Worm (Caenorhabditis elegans): Measurements from ENCODE around the gene C05B5.1.

C05B5.1 gene

DNA sequence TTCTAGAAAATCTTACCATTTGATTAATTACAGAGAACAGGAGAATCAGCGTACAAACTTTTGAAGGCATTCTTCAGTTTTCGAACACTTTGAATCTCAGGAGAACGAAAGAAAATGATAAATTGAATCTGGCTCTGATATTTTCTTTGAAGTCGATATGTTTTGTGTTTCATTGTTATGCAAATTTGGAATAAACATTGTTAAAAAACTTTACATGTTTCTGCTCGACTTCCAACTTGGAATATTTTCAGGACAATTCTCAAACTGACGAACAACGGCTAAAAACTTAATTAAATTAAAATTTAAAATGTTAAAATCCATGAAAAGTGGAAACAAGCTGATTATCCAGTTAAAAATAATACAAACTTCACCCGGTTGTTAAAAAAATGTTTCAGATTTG lies at the start of gene C05B5.1:
Gene C05B5.1, minus strand, starts transcription at position 101 of the 400 bp plus-strand sequence.
- TF ChIP-seq nhr-6 (tag; optimal IDR thresholded peaks at IDR 0.05) (no peak), sem-4 (tag; optimal IDR thresholded peaks at IDR 0.05) (no peak), Y55F3AM.14 (GFP tag; optimal IDR thresholded peaks at IDR 0.05) (no peak), lin-39 (tag; optimal IDR thresholded peaks at IDR 0.05) (no peak), mbf-1 (tag; optimal IDR thresholded peaks at IDR 0.05) (no peak), F13H6.1 (tag; optimal IDR thresholded peaks at IDR 0.05) (no peak), ztf-4 (tag; optimal IDR thresholded peaks at IDR 0.05) (no peak), egl-27 (tag; optimal IDR thresholded peaks at IDR 0.05) (no peak)

DNA sequence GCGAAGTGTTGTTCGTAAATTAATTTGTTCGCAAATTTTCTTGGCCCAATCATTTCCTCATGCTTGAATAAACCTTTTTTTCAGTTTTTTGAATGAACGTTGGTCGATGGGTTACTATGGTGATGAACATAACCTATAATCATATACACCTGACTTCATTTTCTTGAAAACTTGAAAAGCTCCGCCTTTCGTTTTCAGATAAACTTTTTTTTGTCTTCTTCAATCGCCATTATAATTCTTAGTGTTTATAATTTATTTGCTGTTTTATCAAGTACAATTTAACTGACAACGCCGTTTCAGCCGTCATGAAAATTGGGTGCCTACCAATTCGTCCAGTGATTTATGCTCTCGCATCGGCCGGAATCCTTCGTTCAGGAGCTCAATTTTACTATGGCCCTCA lies 48.9 kb upstream of the C05B5.1 start, which contains the start of gene M04D8.7:
Gene M04D8.7, plus strand, starts transcription at position 301 of the 400 bp plus-strand sequence.
- TF ChIP-seq egl-27 (tag; optimal IDR thresholded peaks at IDR 0.05) (no peak), nhr-11 (tag; optimal IDR thresholded peaks at IDR 0.05) (no peak), ztf-1 (GFP tag; conservative IDR thresholded peaks at IDR 0.05) (no peak), mab-5 (tag; optimal IDR thresholded peaks at IDR 0.05) (no peak), lin-39 (tag; optimal IDR thresholded peaks at IDR 0.05) (no peak), nhr-25 (tag; optimal IDR thresholded peaks at IDR 0.05) (no peak), skn-1 (tag; optimal IDR thresholded peaks at IDR 0.05) (no peak), elt-1 (tag; optimal IDR thresholded peaks at IDR 0.05) (no peak), lsy-2 (tag; optimal IDR thresholded peaks at IDR 0.05) (no peak), mdl-1 (tag; optimal IDR thresholded peaks at IDR 0.05) (no peak), mbf-1 (tag; optimal IDR thresholded peaks at IDR 0.05) (no peak), nhr-12 (tag; optimal IDR thresholded peaks at IDR 0.05) (no peak), zag-1 (tag; optimal IDR thresholded peaks at IDR 0.05) (no peak), snpc-4 (tag; optimal IDR thresholded peaks at IDR 0.05) (no peak)

DNA sequence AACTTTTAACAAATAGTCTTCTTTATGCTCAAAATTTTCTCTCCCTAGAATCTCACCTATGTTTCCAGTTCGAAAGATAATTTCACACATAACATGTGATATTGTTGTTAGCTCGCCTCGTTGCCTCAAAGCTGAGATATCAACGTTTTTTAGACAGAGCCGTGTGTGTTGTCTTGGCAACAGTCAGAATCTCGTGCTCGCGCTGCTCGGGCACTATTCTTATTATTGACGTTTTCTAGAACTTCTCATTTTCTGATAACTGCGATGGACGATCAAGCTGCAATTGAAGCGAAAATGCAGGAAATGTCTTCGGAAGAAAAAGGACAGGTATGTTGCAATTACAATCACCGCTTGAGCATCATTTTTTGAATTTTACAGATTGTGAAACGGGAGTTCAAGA lies 47.5 kb upstream of the C05B5.1 start, which contains the start of gene xbx-3:
Gene xbx-3, plus strand, starts transcription at position 163 of the 400 bp plus-strand sequence.
- TF ChIP-seq lin-11 (tag; optimal IDR thresholded peaks at IDR 0.05) (no peak), nhr-21 (tag; optimal IDR thresholded peaks at IDR 0.05) (peak; percentile 24)

DNA sequence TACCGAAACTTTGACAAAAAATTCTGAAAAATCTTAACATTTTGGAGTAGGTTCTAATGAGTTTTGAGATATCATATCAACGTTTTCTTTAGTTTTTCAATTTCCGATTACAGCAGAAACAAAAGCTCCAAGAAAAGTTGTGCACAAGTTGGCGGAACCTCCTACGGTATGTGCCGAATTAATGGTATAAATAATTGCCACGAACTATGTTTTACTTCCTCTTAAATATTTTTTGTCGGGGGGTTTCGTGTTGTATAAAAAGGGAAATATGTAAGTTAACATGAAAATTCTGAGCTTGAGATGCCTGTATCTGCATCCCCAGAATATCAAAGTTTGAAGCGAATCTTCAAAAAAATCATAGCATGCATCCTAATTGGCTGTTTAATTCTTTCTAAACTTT lies 45.6 kb upstream of the C05B5.1 start, which contains the start of gene M04D8.8:
Gene M04D8.8, plus strand, starts transcription at position 301 of the 400 bp plus-strand sequence.
- TF ChIP-seq F13H6.1 (tag; optimal IDR thresholded peaks at IDR 0.05) (no peak), skn-1 (tag; optimal IDR thresholded peaks at IDR 0.05) (no peak)

DNA sequence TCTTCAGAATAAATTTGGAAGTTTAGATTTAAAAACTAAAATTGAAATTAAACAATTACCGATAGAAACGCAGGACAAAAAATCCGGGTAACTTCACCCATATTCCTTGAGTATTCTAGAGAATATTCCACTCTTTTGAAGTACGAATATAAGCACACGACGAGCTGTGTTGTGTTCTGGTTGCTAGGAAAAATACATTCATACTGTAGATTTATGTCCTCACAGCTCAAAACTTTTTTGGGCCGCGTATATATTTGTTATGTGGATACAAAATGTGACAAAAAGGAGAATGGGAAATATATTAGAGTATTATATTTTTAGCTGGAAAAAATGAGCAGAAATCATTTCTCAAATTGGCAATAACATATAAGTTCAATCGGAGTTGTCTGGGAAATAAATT lies 45.0 kb upstream of the C05B5.1 start, which contains the start of gene M04D8.5:
Gene M04D8.5, minus strand, starts transcription at position 101 of the 400 bp plus-strand sequence.
- no peak for TF ChIP-seq ceh-82 (tag; optimal IDR thresholded peaks at IDR 0.05)
- TF ChIP-seq lsy-2 (tag; optimal IDR thresholded peaks at IDR 0.05): no peak
- no peak for TF ChIP-seq elt-3 (tag; optimal IDR thresholded peaks at IDR 0.05)
- TF ChIP-seq nhr-6 (tag; optimal IDR thresholded peaks at IDR 0.05): no peak
- no peak for TF ChIP-seq sma-3 (GFP tag; optimal IDR thresholded peaks at IDR 0.05)
- TF ChIP-seq nhr-10 (tag; optimal IDR thresholded peaks at IDR 0.05): no peak
- TF ChIP-seq F13H6.1 (tag; optimal IDR thresholded peaks at IDR 0.05): no peak
- no peak for TF ChIP-seq C34F6.9 (tag; optimal IDR thresholded peaks at IDR 0.05)
- no peak for TF ChIP-seq R02D3.7 (tag; optimal IDR thresholded peaks at IDR 0.05)
- TF ChIP-seq ZK546.5 (tag; optimal IDR thresholded peaks at IDR 0.05): no peak
- TF ChIP-seq alr-1 (tag; optimal IDR thresholded peaks at IDR 0.05): no peak
- no peak for TF ChIP-seq unc-62 (GFP tag; optimal IDR thresholded peaks at IDR 0.05)
- TF ChIP-seq mbf-1 (tag; optimal IDR thresholded peaks at IDR 0.05): no peak
- no peak for TF ChIP-seq nhr-25 (tag; optimal IDR thresholded peaks at IDR 0.05)
- TF ChIP-seq fos-1 (tag; optimal IDR thresholded peaks at IDR 0.05): no peak
- no peak for TF ChIP-seq mab-5 (tag; optimal IDR thresholded peaks at IDR 0.05)

DNA sequence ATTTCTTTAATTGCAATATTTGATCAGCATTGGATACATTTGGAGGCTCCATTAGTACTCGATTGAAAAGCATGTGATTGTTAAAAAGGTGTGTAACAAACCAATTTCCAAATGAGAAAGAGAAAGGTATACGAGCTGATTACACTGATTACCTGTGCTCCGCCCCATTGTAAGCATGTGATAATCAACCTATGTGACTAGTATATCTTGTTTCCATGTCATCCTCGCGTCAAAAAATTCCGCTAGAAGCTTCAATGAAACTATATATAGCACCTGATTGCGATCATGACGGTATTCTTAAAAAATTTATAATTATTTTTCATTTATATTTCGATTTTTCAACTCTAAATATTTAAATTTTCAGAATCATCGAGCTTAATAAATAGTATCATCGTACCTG lies 42.3 kb upstream of the C05B5.1 start, which contains the start of gene M04D8.4:
Gene M04D8.4, minus strand, starts transcription at position 101 of the 400 bp plus-strand sequence.
- TF ChIP-seq ztf-4 (tag; optimal IDR thresholded peaks at IDR 0.05): no peak
- no peak for TF ChIP-seq gmeb-1 (tag; optimal IDR thresholded peaks at IDR 0.05)
- no peak for TF ChIP-seq blmp-1 (tag; optimal IDR thresholded peaks at IDR 0.05; ENCODE audit: insufficient read depth)
- TF ChIP-seq sma-9 (GFP tag; optimal IDR thresholded peaks at IDR 0.05): no peak
- TF ChIP-seq sma-9 (tag; optimal IDR thresholded peaks at IDR 0.05): no peak
- no peak for TF ChIP-seq sem-4 (tag; optimal IDR thresholded peaks at IDR 0.05)
- no peak for TF ChIP-seq snpc-4 (tag; optimal IDR thresholded peaks at IDR 0.05)
- no peak for TF ChIP-seq lin-13 (GFP tag; optimal IDR thresholded peaks at IDR 0.05)
- no peak for TF ChIP-seq aly-2 (tag; optimal IDR thresholded peaks at IDR 0.05)
- TF ChIP-seq ztf-11 (tag; optimal IDR thresholded peaks at IDR 0.05): no peak
- no peak for TF ChIP-seq fos-1 (tag; optimal IDR thresholded peaks at IDR 0.05)
- no peak for TF ChIP-seq egl-27 (tag; optimal IDR thresholded peaks at IDR 0.05)
